Fruit fly (Drosophila melanogaster): ENCODE measurements around the gene CG6833.

Gene CG6833

dm6 chr3L:14036867-14037313 lies 14.1 kb upstream of the CG6833 start, which contains the start of gene Hsp110 (continued):
- peak; percentile 37 for TF ChIP-seq CG7839 (tag; optimal IDR thresholded peaks at IDR 0.05)
- no peak for TF ChIP-seq CG12071 (GFP tag; optimal IDR thresholded peaks at IDR 0.05)
- no peak for TF ChIP-seq dmrt99B (tag; optimal IDR thresholded peaks at IDR 0.05)
- TF ChIP-seq shn (GFP tag; optimal IDR thresholded peaks at IDR 0.05), result no peak
- TF ChIP-seq Blimp-1 (GFP tag; optimal IDR thresholded peaks at IDR 0.05), result no peak
- TF ChIP-seq bigmax (GFP tag; optimal IDR thresholded peaks at IDR 0.05), result peak; percentile 76
- no peak for TF ChIP-seq fu2 (GFP tag; optimal IDR thresholded peaks at IDR 0.05)
- peak; percentile 16; the same call in 1 of the 2 replicates for TF ChIP-seq E2f1 (GFP tag; IDR thresholded peaks at IDR 0.05)
- TF ChIP-seq HmgD (GFP tag; optimal IDR thresholded peaks at IDR 0.05), result no peak
- TF ChIP-seq CG8359 (GFP tag; optimal IDR thresholded peaks at IDR 0.05; ENCODE audit: borderline replicate concordance), result no peak
- TF ChIP-seq Gug (GFP tag; IDR thresholded peaks at IDR 0.05), result no peak; the same call in 3 of the 4 replicates
- TF ChIP-seq Mrtf (GFP tag; IDR thresholded peaks at IDR 0.05), result no peak
- peak; percentile 23 for TF ChIP-seq CrebB (tag; optimal IDR thresholded peaks at IDR 0.05)
- no peak for TF ChIP-seq Spps (tag; optimal IDR thresholded peaks at IDR 0.05)
- no peak for TF ChIP-seq CG3407 (GFP tag; optimal IDR thresholded peaks at IDR 0.05)
- TF ChIP-seq Hmr (GFP tag; optimal IDR thresholded peaks at IDR 0.05), result no peak
- peak; percentile 74 for TF ChIP-seq CHES-1-like (GFP tag; optimal IDR thresholded peaks at IDR 0.05)
- no peak for TF ChIP-seq Hr39 (optimal IDR thresholded peaks at IDR 0.05)
- TF ChIP-seq vfl (GFP tag; optimal IDR thresholded peaks at IDR 0.05), result no peak
- peak; percentile 67 for TF ChIP-seq HmgZ (tag; optimal IDR thresholded peaks at IDR 0.05)
- TF ChIP-seq cas (GFP tag; IDR thresholded peaks at IDR 0.05), result no peak
- peak; percentile 52; the same call in 1 of the 2 replicates for TF ChIP-seq GATAe (GFP tag; conservative IDR thresholded peaks at IDR 0.05)
- peak; percentile 72 for TF ChIP-seq CG34376 (GFP tag; optimal IDR thresholded peaks at IDR 0.05)
- TF ChIP-seq CG7963 (GFP tag; IDR thresholded peaks at IDR 0.05; ENCODE audit: partially characterized antibody), result peak; percentile 98
- TF ChIP-seq Ptx1 (GFP tag; IDR thresholded peaks at IDR 0.05), result no peak
- no peak for TF ChIP-seq p53 (GFP tag; optimal IDR thresholded peaks at IDR 0.05)
- no peak for TF ChIP-seq Optix (GFP tag; IDR thresholded peaks at IDR 0.05)
- TF ChIP-seq sima (GFP tag; optimal IDR thresholded peaks at IDR 0.05), result no peak
- no peak for TF ChIP-seq CG12104 (GFP tag; optimal IDR thresholded peaks at IDR 0.05)
- no peak for TF ChIP-seq Chrac-16 (GFP tag; optimal IDR thresholded peaks at IDR 0.05)
- peak; percentile 98 for TF ChIP-seq BEAF-32 (GFP tag; optimal IDR thresholded peaks at IDR 0.05)
- no peak for TF ChIP-seq ranshi (GFP tag; IDR thresholded peaks at IDR 0.05)
- TF ChIP-seq chif (GFP tag; optimal IDR thresholded peaks at IDR 0.05), result no peak
- peak; percentile 99 for TF ChIP-seq Dip3 (GFP tag; optimal IDR thresholded peaks at IDR 0.05)
- no peak for TF ChIP-seq TFAM (GFP tag; optimal IDR thresholded peaks at IDR 0.05)
- TF ChIP-seq CG7745 (tag; optimal IDR thresholded peaks at IDR 0.05), result no peak
- TF ChIP-seq dysf (GFP tag; IDR thresholded peaks at IDR 0.05), result no peak; the same call in 2 of the 3 replicates
- no peak for TF ChIP-seq CkIIα-i1 (GFP tag; IDR thresholded peaks at IDR 0.05)
- no peak for TF ChIP-seq CG11695 (GFP tag; IDR thresholded peaks at IDR 0.05)
- TF ChIP-seq zfh1 (GFP tag; IDR thresholded peaks at IDR 0.05), result no peak
- peak; percentile 53 for TF ChIP-seq nmo (GFP tag; optimal IDR thresholded peaks at IDR 0.05)
- peak; percentile 69 for TF ChIP-seq exex (tag; optimal IDR thresholded peaks at IDR 0.05)
- TF ChIP-seq kay (GFP tag; optimal IDR thresholded peaks at IDR 0.05), result no peak
- TF ChIP-seq Sry-δ (GFP tag; optimal IDR thresholded peaks at IDR 0.05), result peak; percentile 98
- peak; percentile 32 for TF ChIP-seq Nf-YC (tag; optimal IDR thresholded peaks at IDR 0.05)
- no peak for TF ChIP-seq CG2202 (tag; optimal IDR thresholded peaks at IDR 0.05)
- TF ChIP-seq yki (optimal IDR thresholded peaks at IDR 0.05), result no peak
- peak; percentile 46 for TF ChIP-seq MBD-R2 (GFP tag; IDR thresholded peaks at IDR 0.05)
- no peak for TF ChIP-seq CG3726 (GFP tag; IDR thresholded peaks at IDR 0.05)
- peak; percentile 26; the same call in 1 of the 3 replicates for TF ChIP-seq otp (GFP tag; IDR thresholded peaks at IDR 0.05)
- no peak for TF ChIP-seq sisA (GFP tag; IDR thresholded peaks at IDR 0.05)
- TF ChIP-seq Neu2 (GFP tag; optimal IDR thresholded peaks at IDR 0.05; ENCODE audit: borderline replicate concordance), result no peak

Measured in whole organism, embryonic.